Fruit fly (Drosophila melanogaster) whole organism, wandering third instar larva: ENCODE results near the gene CG42489.

Source experiments
- Abd-B ChIP-seq: fragments of >200 bp; optimal IDR thresholded peaks from 2 replicates; lab custom pipeline; 2017; ENCODE audit warnings: missing biosample characterization, missing genetic modification characterization
- CG32264 ChIP-seq: fragments of 200-800 bp; sonication (Bioruptor generic); optimal IDR thresholded peaks from 2 replicates; lab custom pipeline; 2016; ENCODE audit warnings: missing biosample characterization, missing genetic modification characterization
- CG9705 ChIP-seq: fragments of 200-800 bp; sonication (Bioruptor generic); optimal IDR thresholded peaks from 2 replicates; lab custom pipeline; 2018; ENCODE audit warnings: missing biosample characterization, mild to moderate bottlenecking, missing genetic modification characterization
- CrebA ChIP-seq: fragments of 200-800 bp; sonication (Bioruptor generic); optimal IDR thresholded peaks from 2 replicates; lab custom pipeline; 2016; ENCODE audit warnings: missing biosample characterization, mild to moderate bottlenecking, missing genetic modification characterization, borderline replicate concordance
- Dfd ChIP-seq: fragments of >200 bp; optimal IDR thresholded peaks from 2 replicates; lab custom pipeline; 2017; ENCODE audit warnings: missing biosample characterization, missing genetic modification characterization
- Dif ChIP-seq: fragments of 200-275, 200-300 bp; sonication (Bioruptor generic); optimal IDR thresholded peaks from 2 replicates; lab custom pipeline; 2018; ENCODE audit warnings: missing biosample characterization, missing genetic modification characterization; ENCODE audit not compliant: partially characterized antibody
- GATAd ChIP-seq: sonication (Bioruptor generic); optimal IDR thresholded peaks from 2 replicates; lab custom pipeline; 2016; ENCODE audit warnings: missing biosample characterization, missing genetic modification characterization
- HLH106 ChIP-seq: fragments of 200-800 bp; optimal IDR thresholded peaks from 3 replicates; lab custom pipeline; 2019; ENCODE audit warnings: missing biosample characterization, mild to moderate bottlenecking, missing genetic modification characterization, moderate library complexity
- Hnf4 ChIP-seq: fragments of 200-800 bp; sonication (Bioruptor generic); optimal IDR thresholded peaks from 2 replicates; lab custom pipeline; 2016; ENCODE audit warnings: missing biosample characterization, mild to moderate bottlenecking, missing genetic modification characterization
- Hr78 ChIP-seq: fragments of >200 bp; optimal IDR thresholded peaks from 2 replicates; lab custom pipeline; 2017; ENCODE audit warnings: missing biosample characterization, missing genetic modification characterization
- Hr83 ChIP-seq: fragments of 200-300 bp; sonication (Bioruptor generic); optimal IDR thresholded peaks from 2 replicates; lab custom pipeline; 2016; ENCODE audit warnings: missing biosample characterization, mild to moderate bottlenecking, missing genetic modification characterization, moderate library complexity; ENCODE audit not compliant: poor library complexity, severe bottlenecking
- Jra ChIP-seq: sonication (Bioruptor generic); optimal IDR thresholded peaks from 2 replicates; lab custom pipeline; 2016; ENCODE audit warnings: missing biosample characterization, missing genetic modification characterization
- Mio ChIP-seq: sonication (Bioruptor generic); optimal IDR thresholded peaks from 2 replicates; lab custom pipeline; 2016; ENCODE audit warnings: missing biosample characterization, missing genetic modification characterization
- Myc ChIP-seq: fragments of >200 bp; optimal IDR thresholded peaks from 2 replicates; lab custom pipeline; 2017
- N ChIP-seq: fragments of >200 bp; optimal IDR thresholded peaks from 2 replicates; lab custom pipeline; 2018; ENCODE audit warnings: missing biosample characterization, missing external identifiers, missing genetic modification characterization
- OdsH ChIP-seq: fragments of 200-800 bp; sonication (Bioruptor generic); optimal IDR thresholded peaks from 2 replicates; lab custom pipeline; 2016; ENCODE audit warnings: missing biosample characterization, mild to moderate bottlenecking, missing genetic modification characterization
- Rel ChIP-seq, 2 experiments: fragments of 200-800 bp; sonication (Bioruptor generic) in 1 of 2; optimal IDR thresholded peaks; 2 replicates in 1 of 2; 3 replicates in 1 of 2; lab custom pipeline; 2016 to 2019; ENCODE audit warnings: mild to moderate bottlenecking in 2 of 2, missing biosample characterization in 2 of 2, missing genetic modification characterization in 2 of 2, moderate library complexity in 1 of 2
- Sp1 ChIP-seq: fragments of 200-800 bp; sonication (Bioruptor generic); optimal IDR thresholded peaks from 3 replicates; lab custom pipeline; 2019; ENCODE audit warnings: missing biosample characterization, mild to moderate bottlenecking, missing genetic modification characterization, moderate library complexity
- Vsx2 ChIP-seq: fragments of 200-300, 225-300 bp; sonication (Bioruptor generic); optimal IDR thresholded peaks from 2 replicates; lab custom pipeline; 2018; ENCODE audit warnings: missing biosample characterization, missing genetic modification characterization; ENCODE audit not compliant: partially characterized antibody
- br ChIP-seq: fragments of 200-800 bp; sonication (Bioruptor generic); optimal IDR thresholded peaks from 2 replicates; lab custom pipeline; 2016; ENCODE audit warnings: missing biosample characterization, missing genetic modification characterization
- brk ChIP-seq: fragments of 200-800 bp; sonication (Bioruptor generic); optimal IDR thresholded peaks from 2 replicates; lab custom pipeline; 2016; ENCODE audit warnings: missing biosample characterization, mild to moderate bottlenecking, missing genetic modification characterization
- dl ChIP-seq, 2 experiments: fragments of 175-275, 200-275 bp in 1 of 2; fragments of 200-275 bp in 1 of 2; sonication (Bioruptor generic); optimal IDR thresholded peaks; lab custom pipeline; 2018; ENCODE audit warnings: mild to moderate bottlenecking in 2 of 2, missing biosample characterization in 2 of 2, missing genetic modification characterization in 2 of 2, moderate library complexity in 2 of 2; ENCODE audit not compliant: partially characterized antibody in 2 of 2, insufficient read depth in 1 of 2
- dmrt93B ChIP-seq: fragments of 200-800 bp; sonication (Bioruptor generic); optimal IDR thresholded peaks from 2 replicates; lab custom pipeline; 2018; ENCODE audit warnings: missing biosample characterization, mild to moderate bottlenecking, missing genetic modification characterization
- dsf ChIP-seq: sonication (Bioruptor generic); optimal IDR thresholded peaks from 2 replicates; lab custom pipeline; 2016; ENCODE audit warnings: missing biosample characterization, missing genetic modification characterization, borderline replicate concordance
- ey ChIP-seq: fragments of 200-800 bp; sonication (Bioruptor generic); optimal IDR thresholded peaks from 2 replicates; lab custom pipeline; 2016; ENCODE audit warnings: missing biosample characterization, missing genetic modification characterization
- foxo ChIP-seq, 2 experiments: fragments of 200-800 bp; sonication (Bioruptor generic); optimal IDR thresholded peaks; 2 replicates in 1 of 2; 3 replicates in 1 of 2; lab custom pipeline; 2016 to 2017; ENCODE audit warnings: missing biosample characterization in 2 of 2, missing genetic modification characterization in 2 of 2
- fru ChIP-seq: fragments of 200-800 bp; sonication (Bioruptor generic); optimal IDR thresholded peaks from 3 replicates; lab custom pipeline; 2016; ENCODE audit warnings: missing biosample characterization, mild to moderate bottlenecking, missing genetic modification characterization
- h ChIP-seq: fragments of 200-800 bp; sonication (Bioruptor generic); optimal IDR thresholded peaks from 3 replicates; lab custom pipeline; 2016; ENCODE audit warnings: missing biosample characterization, mild to moderate bottlenecking, missing genetic modification characterization
- jim ChIP-seq: fragments of 175-275, 200-325 bp; sonication (Bioruptor generic); optimal IDR thresholded peaks from 2 replicates; lab custom pipeline; 2016; ENCODE audit warnings: missing biosample characterization, mild to moderate bottlenecking, missing genetic modification characterization
- lola ChIP-seq: fragments of >200 bp; optimal IDR thresholded peaks from 2 replicates; lab custom pipeline; 2017; ENCODE audit warnings: missing biosample characterization, missing genetic modification characterization
- pan ChIP-seq: fragments of >200 bp; optimal IDR thresholded peaks from 2 replicates; lab custom pipeline; 2017
- psq ChIP-seq: fragments of 200-800 bp; sonication (Bioruptor generic); optimal IDR thresholded peaks from 3 replicates; lab custom pipeline; 2017; ENCODE audit warnings: missing biosample characterization, mild to moderate bottlenecking, missing genetic modification characterization, moderate library complexity
- rgr ChIP-seq: fragments of 200-800 bp; sonication (Bioruptor generic); optimal IDR thresholded peaks from 3 replicates; lab custom pipeline; 2016; ENCODE audit warnings: missing biosample characterization, mild to moderate bottlenecking, missing genetic modification characterization
- sage ChIP-seq: fragments of 200-800 bp; sonication (Bioruptor generic); optimal IDR thresholded peaks from 2 replicates; lab custom pipeline; 2016; ENCODE audit warnings: missing biosample characterization, mild to moderate bottlenecking, missing genetic modification characterization
- sv ChIP-seq: fragments of 200-800 bp; sonication (Bioruptor generic); optimal IDR thresholded peaks from 3 replicates; lab custom pipeline; 2016; ENCODE audit warnings: missing biosample characterization, missing genetic modification characterization
- tai ChIP-seq: sonication (Bioruptor generic); optimal IDR thresholded peaks from 2 replicates; lab custom pipeline; 2016; ENCODE audit warnings: missing biosample characterization, missing genetic modification characterization
- usp ChIP-seq: fragments of >200 bp; optimal IDR thresholded peaks from 2 replicates; lab custom pipeline; 2017; ENCODE audit warnings: missing biosample characterization, missing genetic modification characterization
- woc ChIP-seq: sonication (Bioruptor generic); optimal IDR thresholded peaks from 2 replicates; lab custom pipeline; 2016; ENCODE audit warnings: missing biosample characterization, mild to moderate bottlenecking, missing genetic modification characterization

Gene CG42489

dm6 chr3R:8652731-8653130 is 1.8 kb downstream of the CG42489 start, which contains the start of the genes Sys1 and Dhod:
Sys1 (plus strand) TSS chr3R:8652821.
Dhod (minus strand) TSS chr3R:8652916.
- TF ChIP-seq HLH106 (tag; lab: Kevin White, UChicago) (peak; percentile 65), Dfd (GFP tag; lab: Kevin White, UChicago) (no peak), woc (GFP tag; lab: Kevin White, UChicago) (peak; percentile 83), h (GFP tag; lab: Kevin White, UChicago) (peak; percentile 91), Rel (GFP tag; optimal IDR thresholded peaks at IDR 0.05; lab: Kevin White, UChicago) (no peak), Rel (tag; optimal IDR thresholded peaks at IDR 0.05; lab: Kevin White, UChicago) (peak; percentile 7), Myc (lab: Kevin White, UChicago) (no peak), fru (GFP tag; lab: Kevin White, UChicago) (peak; percentile 83), dmrt93B (GFP tag; lab: Kevin White, UChicago) (peak; percentile 34), N (GFP tag; lab: Kevin White, UChicago) (no peak), jim (peak; percentile 75), usp (GFP tag; lab: Kevin White, UChicago) (no peak), Hr78 (GFP tag; lab: Kevin White, UChicago) (no peak), dl (GFP tag; optimal IDR thresholded peaks at IDR 0.05; lab: Kevin White, UChicago; ENCODE audit: insufficient read depth in 1 of 2, partially characterized antibody in 2 of 2) (no peak), ey (GFP tag; lab: Kevin White, UChicago) (peak; percentile 86), rgr (GFP tag; lab: Kevin White, UChicago) (peak; percentile 88), dsf (GFP tag; lab: Kevin White, UChicago) (peak; percentile 40), Jra (GFP tag; lab: Kevin White, UChicago) (peak; percentile 93), CrebA (GFP tag; lab: Kevin White, UChicago) (no peak), Dif (GFP tag; lab: Kevin White, UChicago) (no peak), sv (GFP tag; lab: Kevin White, UChicago) (peak; percentile 64), OdsH (peak; percentile 80), brk (peak; percentile 75), CG32264 (peak; percentile 15), Hnf4 (GFP tag; lab: Kevin White, UChicago) (peak; percentile 87), CG9705 (peak; percentile 61), tai (no peak), sage (GFP tag; lab: Kevin White, UChicago) (peak; percentile 33), foxo (GFP tag; optimal IDR thresholded peaks at IDR 0.05; lab: Kevin White, UChicago) (peak in 1 of 2 experiments; percentile 89), Hr83 (GFP tag; lab: Kevin White, UChicago) (peak; percentile 84), GATAd (GFP tag; lab: Kevin White, UChicago) (peak; percentile 70), br (GFP tag; lab: Kevin White, UChicago) (peak; percentile 83), lola (GFP tag; lab: Kevin White, UChicago) (no peak), psq (GFP tag; lab: Kevin White, UChicago) (peak; percentile 75), Abd-B (no peak), Sp1 (GFP tag; lab: Kevin White, UChicago) (peak; percentile 57), pan (lab: Kevin White, UChicago) (no peak), Mio (peak; percentile 47), Vsx2 (GFP tag; lab: Kevin White, UChicago) (no peak)

dm6 chr3R:8650741-8651140 is 3.8 kb downstream of the CG42489 start, which contains the start of the genes Mkk4 and SLIRP2:
Mkk4 (minus strand) TSS chr3R:8650796.
SLIRP2 (plus strand) TSS chr3R:8651084.
- peak; percentile 89 for TF ChIP-seq Mio
- no peak for TF ChIP-seq dl (GFP tag; optimal IDR thresholded peaks at IDR 0.05; lab: Kevin White, UChicago; ENCODE audit: insufficient read depth in 1 of 2, partially characterized antibody in 2 of 2)
- TF ChIP-seq Hnf4 (GFP tag; lab: Kevin White, UChicago) = peak; percentile 99
- TF ChIP-seq N (GFP tag; lab: Kevin White, UChicago) = no peak
- TF ChIP-seq tai = no peak
- no peak for TF ChIP-seq CrebA (GFP tag; lab: Kevin White, UChicago)
- TF ChIP-seq fru (GFP tag; lab: Kevin White, UChicago) = peak; percentile 98
- peak; percentile 97 for TF ChIP-seq sage (GFP tag; lab: Kevin White, UChicago)
- peak; percentile 98 for TF ChIP-seq OdsH
- peak; percentile 98 for TF ChIP-seq Sp1 (GFP tag; lab: Kevin White, UChicago)
- TF ChIP-seq Jra (GFP tag; lab: Kevin White, UChicago) = peak; percentile 96
- TF ChIP-seq sv (GFP tag; lab: Kevin White, UChicago) = peak; percentile 99
- peak; percentile 96 for TF ChIP-seq CG32264
- no peak for TF ChIP-seq lola (GFP tag; lab: Kevin White, UChicago)
- TF ChIP-seq dmrt93B (GFP tag; lab: Kevin White, UChicago) = peak; percentile 98
- peak; percentile 95 for TF ChIP-seq dsf (GFP tag; lab: Kevin White, UChicago)
- TF ChIP-seq br (GFP tag; lab: Kevin White, UChicago) = peak; percentile 99
- TF ChIP-seq Myc (lab: Kevin White, UChicago) = no peak
- TF ChIP-seq jim = peak; percentile 64
- TF ChIP-seq Vsx2 (GFP tag; lab: Kevin White, UChicago) = no peak
- TF ChIP-seq foxo (GFP tag; optimal IDR thresholded peaks at IDR 0.05; lab: Kevin White, UChicago) = peak; percentile 95 to 99
- peak; percentile 99 for TF ChIP-seq ey (GFP tag; lab: Kevin White, UChicago)
- TF ChIP-seq Hr83 (GFP tag; lab: Kevin White, UChicago) = peak; percentile 91
- TF ChIP-seq Abd-B = no peak
- TF ChIP-seq Dif (GFP tag; lab: Kevin White, UChicago) = no peak
- peak; percentile 89 for TF ChIP-seq Rel (GFP tag; optimal IDR thresholded peaks at IDR 0.05; lab: Kevin White, UChicago)
- TF ChIP-seq Rel (tag; optimal IDR thresholded peaks at IDR 0.05; lab: Kevin White, UChicago) = peak; percentile 90
- peak; percentile 96 for TF ChIP-seq psq (GFP tag; lab: Kevin White, UChicago)
- peak; percentile 54 for TF ChIP-seq Dfd (GFP tag; lab: Kevin White, UChicago)
- TF ChIP-seq woc (GFP tag; lab: Kevin White, UChicago) = peak; percentile 99
- peak; percentile 95 for TF ChIP-seq GATAd (GFP tag; lab: Kevin White, UChicago)
- peak; percentile 99 for TF ChIP-seq h (GFP tag; lab: Kevin White, UChicago)
- TF ChIP-seq Hr78 (GFP tag; lab: Kevin White, UChicago) = no peak
- no peak for TF ChIP-seq pan (lab: Kevin White, UChicago)
- peak; percentile 95 for TF ChIP-seq brk
- no peak for TF ChIP-seq usp (GFP tag; lab: Kevin White, UChicago)
- TF ChIP-seq CG9705 = peak; percentile 98
- TF ChIP-seq HLH106 (tag; lab: Kevin White, UChicago) = peak; percentile 99
- peak; percentile 99 for TF ChIP-seq rgr (GFP tag; lab: Kevin White, UChicago)
